Worm (Caenorhabditis elegans) whole organism, young adult: Measurements from ENCODE around the gene gei-8.
A peak's percentile ranks its signal among the peaks of the same experiment; 100 is the strongest.

Experiments used
- B0261.1 ChIP-seq: sonication (generic microtip); optimal IDR thresholded peaks from 2 replicates; lab custom pipeline; 2016; ENCODE audit warnings: mild to moderate bottlenecking, missing genetic modification characterization, moderate library complexity, missing compliant biosample characterization
- F37B4.10 ChIP-seq: fragments of 200-800 bp; sonication (Bioruptor generic); IDR thresholded peaks from 2 replicates; pipeline ENCODE4 v1.3.6; 2022; ENCODE audit warnings: missing genetic modification characterization, missing compliant biosample characterization
- F52B5.7 ChIP-seq: sonication (generic microtip); optimal IDR thresholded peaks from 2 replicates; lab custom pipeline; 2016; ENCODE audit warnings: mild to moderate bottlenecking, missing genetic modification characterization, missing compliant biosample characterization
- F55B11.4 ChIP-seq: sonication (generic microtip); optimal IDR thresholded peaks from 2 replicates; lab custom pipeline; 2016; ENCODE audit warnings: missing compliant biosample characterization, missing genetic modification characterization, borderline replicate concordance; ENCODE audit not compliant: insufficient read depth
- F57C9.4 ChIP-seq: sonication (generic microtip); optimal IDR thresholded peaks from 2 replicates; lab custom pipeline; 2017; ENCODE audit warnings: mild to moderate bottlenecking, missing genetic modification characterization, missing compliant biosample characterization
- T07F8.4 ChIP-seq: sonication (generic microtip); optimal IDR thresholded peaks from 2 replicates; lab custom pipeline; 2016; ENCODE audit warnings: mild to moderate bottlenecking, missing genetic modification characterization, moderate library complexity, missing compliant biosample characterization
- Y53G8AR.9 ChIP-seq: fragments of 200-800 bp; sonication (Bioruptor generic); conservative IDR thresholded peaks from 2 replicates; pipeline ENCODE4 v1.3.6; 2022; ENCODE audit warnings: missing genetic modification reagents, missing genetic modification characterization, missing compliant biosample characterization
- Y67H2A.10 ChIP-seq: fragments of 200-800 bp; sonication (Bioruptor generic); conservative IDR thresholded peaks from 2 replicates; pipeline ENCODE4 v1.3.6; 2022; ENCODE audit warnings: missing genetic modification reagents, missing genetic modification characterization, missing compliant biosample characterization
- ZK185.1 ChIP-seq: sonication (generic microtip); optimal IDR thresholded peaks from 2 replicates; lab custom pipeline; 2016; ENCODE audit warnings: mild to moderate bottlenecking, missing genetic modification characterization, missing compliant biosample characterization; ENCODE audit not compliant: poor library complexity, severe bottlenecking
- aptf-3 ChIP-seq: fragments of 200-800 bp; sonication (Bioruptor generic); IDR thresholded peaks from 2 replicates; pipeline ENCODE4 v1.3.6; 2022; ENCODE audit warnings: missing genetic modification characterization, missing compliant biosample characterization
- athp-1 ChIP-seq: sonication (generic microtip); optimal IDR thresholded peaks from 2 replicates; lab custom pipeline; 2017; ENCODE audit warnings: mild to moderate bottlenecking, missing genetic modification characterization, missing compliant biosample characterization
- bed-2 ChIP-seq: fragments of 200-800 bp; sonication (Bioruptor generic); IDR thresholded peaks from 2 replicates; pipeline ENCODE4 v1.3.6; 2022; ENCODE audit warnings: missing genetic modification reagents, missing genetic modification characterization, missing compliant biosample characterization
- cebp-2 ChIP-seq: fragments of 200-800 bp; sonication (Bioruptor generic); IDR thresholded peaks from 2 replicates; pipeline ENCODE4 v1.3.6; 2022; ENCODE audit warnings: missing genetic modification characterization, missing compliant biosample characterization
- ceh-27 ChIP-seq: fragments of 200-800 bp; sonication (Bioruptor generic); optimal IDR thresholded peaks from 2 replicates; lab custom pipeline; 2018; ENCODE audit warnings: mild to moderate bottlenecking, missing genetic modification characterization, moderate library complexity, missing compliant biosample characterization
- ceh-40 ChIP-seq: fragments of 200-800 bp; sonication (Bioruptor generic); IDR thresholded peaks from 2 replicates; pipeline ENCODE4 v1.3.6; 2022; ENCODE audit warnings: missing genetic modification characterization, missing compliant biosample characterization
- die-1 ChIP-seq: sonication (generic microtip); optimal IDR thresholded peaks from 2 replicates; lab custom pipeline; 2016; ENCODE audit warnings: missing genotype, mild to moderate bottlenecking, missing genetic modification characterization, missing compliant biosample characterization
- dox-1 ChIP-seq: fragments of 200-800 bp; sonication (Bioruptor generic); IDR thresholded peaks from 2 replicates; pipeline ENCODE4 v1.3.6; 2022; ENCODE audit warnings: missing genetic modification reagents, missing genetic modification characterization, missing compliant biosample characterization
- egl-44 ChIP-seq: fragments of 200-800 bp; sonication (Bioruptor generic); IDR thresholded peaks from 2 replicates; pipeline ENCODE4 v1.3.6; 2022; ENCODE audit warnings: missing genetic modification reagents, missing genetic modification characterization, missing compliant biosample characterization
- egrh-3 ChIP-seq: fragments of 200-800 bp; sonication (Bioruptor generic); IDR thresholded peaks from 2 replicates; pipeline ENCODE4 v1.3.6; 2022; ENCODE audit warnings: missing genetic modification reagents, missing genetic modification characterization, missing compliant biosample characterization
- ekl-4 ChIP-seq: fragments of 200-800 bp; sonication (Bioruptor generic); IDR thresholded peaks from 2 replicates; pipeline ENCODE4 v1.3.6; 2022; ENCODE audit warnings: missing genetic modification reagents, missing genetic modification characterization, missing compliant biosample characterization
- hsf-1 ChIP-seq: fragments of 200-800 bp; sonication (Bioruptor generic); IDR thresholded peaks from 2 replicates; pipeline ENCODE4 v1.3.6; 2022; ENCODE audit warnings: missing genetic modification reagents, missing genetic modification characterization, missing compliant biosample characterization
- let-526 ChIP-seq: fragments of 200-800 bp; sonication (Bioruptor generic); IDR thresholded peaks from 2 replicates; pipeline ENCODE4 v1.3.6; 2022; ENCODE audit warnings: missing genetic modification reagents, missing genetic modification characterization, missing compliant biosample characterization
- let-607 ChIP-seq, 2 experiments: fragments of 200-800 bp in 1 of 2; sonication (Bioruptor generic) in 1 of 2; sonication (generic microtip) in 1 of 2; optimal IDR thresholded peaks; 2 replicates each; lab custom pipeline; 2016 to 2018; ENCODE audit warnings: mild to moderate bottlenecking in 2 of 2, missing compliant biosample characterization in 2 of 2, missing genetic modification characterization in 2 of 2, moderate library complexity in 2 of 2, missing genotype in 1 of 2
- lin-35 ChIP-seq, 3 experiments: fragments of 150-350 bp in 2 of 3; sonication (generic microtip) in 1 of 3; optimal IDR thresholded peaks; 2 replicates each; lab custom pipeline; 2014 to 2018; ENCODE audit warnings: missing biosample characterization in 3 of 3, missing genetic modification characterization in 3 of 3, missing genetic modification reagents in 3 of 3
- lin-40 ChIP-seq: sonication (generic microtip); optimal IDR thresholded peaks from 2 replicates; lab custom pipeline; 2016; ENCODE audit warnings: missing genetic modification characterization, mild to moderate bottlenecking, missing compliant biosample characterization, missing genotype, missing genetic modification reagents
- lir-1 ChIP-seq: fragments of 200-800 bp; sonication (Bioruptor generic); conservative IDR thresholded peaks from 2 replicates; pipeline ENCODE4 v1.3.6; 2022; ENCODE audit warnings: missing genetic modification reagents, missing genetic modification characterization, missing compliant biosample characterization
- lsy-27 ChIP-seq: sonication (generic microtip); optimal IDR thresholded peaks from 2 replicates; lab custom pipeline; 2017; ENCODE audit warnings: missing genetic modification characterization, mild to moderate bottlenecking, missing compliant biosample characterization, antibody characterized with exemption, missing genotype, borderline replicate concordance; ENCODE audit not compliant: insufficient read depth
- madf-10 ChIP-seq: sonication (generic microtip); optimal IDR thresholded peaks from 2 replicates; lab custom pipeline; 2016; ENCODE audit warnings: mild to moderate bottlenecking, missing genetic modification characterization, missing compliant biosample characterization
- madf-3 ChIP-seq: fragments of 200-800 bp; sonication (Bioruptor generic); IDR thresholded peaks from 2 replicates; pipeline ENCODE4 v1.3.6; 2022; ENCODE audit warnings: missing genetic modification reagents, missing genetic modification characterization, missing compliant biosample characterization
- mcd-1 ChIP-seq: fragments of 200-800 bp; sonication (Bioruptor generic); IDR thresholded peaks from 2 replicates; pipeline ENCODE4 v1.3.6; 2022; ENCODE audit warnings: missing genetic modification reagents, missing genetic modification characterization, missing compliant biosample characterization
- nfya-2 ChIP-seq: fragments of 200-800 bp; sonication (Bioruptor generic); IDR thresholded peaks from 2 replicates; pipeline ENCODE4 v1.3.6; 2022; ENCODE audit warnings: missing genetic modification reagents, missing genetic modification characterization, missing compliant biosample characterization
- nfyb-1 ChIP-seq: fragments of 200-800 bp; sonication (Bioruptor generic); IDR thresholded peaks from 2 replicates; pipeline ENCODE4 v1.3.6; 2022; ENCODE audit warnings: missing genetic modification reagents, missing genetic modification characterization, missing compliant biosample characterization
- nhr-120 ChIP-seq: fragments of 200-800 bp; sonication (Bioruptor generic); IDR thresholded peaks from 2 replicates; pipeline ENCODE4 v1.3.6; 2022; ENCODE audit warnings: missing genetic modification characterization, missing compliant biosample characterization
- nhr-90 ChIP-seq: sonication (generic microtip); optimal IDR thresholded peaks from 2 replicates; lab custom pipeline; 2016; ENCODE audit warnings: missing genotype, mild to moderate bottlenecking, missing genetic modification characterization, missing compliant biosample characterization
- repo-1 ChIP-seq: sonication (generic microtip); optimal IDR thresholded peaks from 2 replicates; lab custom pipeline; 2017; ENCODE audit warnings: mild to moderate bottlenecking, missing genetic modification characterization, missing compliant biosample characterization
- rpc-1 ChIP-seq, 2 experiments: fragments of 150-350 bp in 1 of 2; sonication (generic microtip) in 1 of 2; optimal IDR thresholded peaks; 2 replicates each; lab custom pipeline; 2014 to 2018; ENCODE audit warnings: missing biosample characterization in 1 of 2, missing genetic modification characterization in 1 of 2, missing genetic modification reagents in 1 of 2, missing genotype in 1 of 2
- snpc-1.3 ChIP-seq: sonication (generic microtip); optimal IDR thresholded peaks from 2 replicates; lab custom pipeline; 2017; ENCODE audit warnings: missing genetic modification characterization, mild to moderate bottlenecking, missing compliant biosample characterization, antibody characterized with exemption, moderate library complexity, missing genotype, missing genetic modification reagents; ENCODE audit not compliant: insufficient read depth
- snpc-3.4 ChIP-seq: sonication (generic microtip); optimal IDR thresholded peaks from 2 replicates; lab custom pipeline; 2017; ENCODE audit warnings: missing genetic modification characterization, mild to moderate bottlenecking, missing compliant biosample characterization, antibody characterized with exemption, moderate library complexity, missing genotype, missing genetic modification reagents
- tbx-9 ChIP-seq: sonication (generic microtip); optimal IDR thresholded peaks from 2 replicates; lab custom pipeline; 2016; ENCODE audit warnings: borderline replicate concordance, missing genetic modification characterization, inconsistent platforms, missing compliant biosample characterization
- ztf-22 ChIP-seq: fragments of 200-800 bp; sonication (Bioruptor generic); optimal IDR thresholded peaks from 2 replicates; lab custom pipeline; 2018; ENCODE audit warnings: mild to moderate bottlenecking, missing genetic modification characterization, moderate library complexity, missing compliant biosample characterization
- ztf-26 ChIP-seq: sonication (generic microtip); optimal IDR thresholded peaks from 2 replicates; lab custom pipeline; 2017; ENCODE audit warnings: missing genetic modification characterization, missing compliant biosample characterization
- ztf-28 ChIP-seq: fragments of 200-800 bp; sonication (Bioruptor generic); IDR thresholded peaks from 2 replicates; pipeline ENCODE4 v1.3.6; 2022; ENCODE audit warnings: missing genetic modification reagents, missing genetic modification characterization, missing compliant biosample characterization
- ztf-6 ChIP-seq: fragments of 200-800 bp; sonication (Bioruptor generic); IDR thresholded peaks from 2 replicates; pipeline ENCODE4 v1.3.6; 2022; ENCODE audit warnings: missing genetic modification reagents, missing genetic modification characterization, missing compliant biosample characterization

The gei-8 gene

DNA sequence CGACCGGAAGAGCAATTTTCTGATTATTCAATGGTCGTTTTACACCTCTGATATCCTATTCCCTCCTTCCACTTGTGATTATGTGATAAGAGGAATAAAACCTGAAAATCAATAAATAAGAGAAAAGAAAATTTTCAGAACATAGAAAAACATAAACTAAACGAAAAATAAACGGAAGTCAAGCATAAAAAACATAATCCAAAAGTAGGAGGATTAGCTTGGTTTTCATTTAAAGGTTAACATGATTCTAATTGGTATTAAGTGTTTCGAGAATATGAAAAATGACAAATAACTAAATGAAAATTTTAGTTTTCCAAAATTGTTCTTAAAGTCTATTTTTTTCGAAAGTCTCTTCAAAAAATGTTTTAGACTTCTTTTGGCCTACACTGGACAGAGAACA, at the start of gene gei-8:
Gene gei-8, minus strand, starts transcription at position 101 of the 400 bp plus-strand sequence.
- TF ChIP-seq aptf-3 (no peak), bed-2 (no peak), F55B11.4 (tag; lab: Kevin White, UChicago) (no peak), ztf-22 (GFP tag; lab: Kevin White, UChicago) (no peak)

DNA sequence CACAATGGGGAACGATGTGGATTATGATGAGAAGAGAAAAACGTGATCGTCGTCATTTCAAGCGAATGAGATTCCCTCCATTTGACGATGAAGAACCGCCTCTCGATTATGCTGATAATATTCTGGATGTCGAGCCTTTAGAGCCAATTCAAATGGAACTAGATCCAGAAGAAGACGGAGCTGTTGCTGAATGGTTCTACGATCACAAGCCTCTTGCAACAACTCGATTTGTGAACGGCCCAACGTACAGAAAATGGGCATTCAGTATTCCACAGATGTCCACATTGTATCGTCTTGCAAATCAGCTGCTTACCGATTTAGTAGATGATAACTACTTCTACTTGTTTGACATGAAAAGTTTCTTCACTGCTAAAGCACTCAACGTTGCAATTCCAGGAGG, 43.7 kb upstream of the gei-8 start:
- TF ChIP-seq snpc-1.3 (tag; lab: Kevin White, UChicago) (no peak), F52B5.7 (tag; lab: Kevin White, UChicago) (no peak), snpc-3.4 (tag; lab: Kevin White, UChicago) (no peak), ztf-28 (GFP tag; lab: Robert Waterston, UW) (no peak), egl-44 (GFP tag; lab: Robert Waterston, UW) (no peak), Y67H2A.10 (GFP tag; lab: Robert Waterston, UW) (no peak), ZK185.1 (no peak), ekl-4 (GFP tag; lab: Robert Waterston, UW) (no peak), ztf-22 (GFP tag; lab: Kevin White, UChicago) (no peak), T07F8.4 (tag; lab: Kevin White, UChicago) (no peak), ztf-6 (GFP tag; lab: Robert Waterston, UW) (no peak), nfya-2 (GFP tag; lab: Robert Waterston, UW) (no peak), F37B4.10 (GFP tag; lab: Robert Waterston, UW) (no peak), ceh-27 (GFP tag; lab: Kevin White, UChicago) (no peak), madf-3 (GFP tag; lab: Robert Waterston, UW) (no peak), B0261.1 (no peak), hsf-1 (GFP tag; lab: Robert Waterston, UW) (no peak)

DNA sequence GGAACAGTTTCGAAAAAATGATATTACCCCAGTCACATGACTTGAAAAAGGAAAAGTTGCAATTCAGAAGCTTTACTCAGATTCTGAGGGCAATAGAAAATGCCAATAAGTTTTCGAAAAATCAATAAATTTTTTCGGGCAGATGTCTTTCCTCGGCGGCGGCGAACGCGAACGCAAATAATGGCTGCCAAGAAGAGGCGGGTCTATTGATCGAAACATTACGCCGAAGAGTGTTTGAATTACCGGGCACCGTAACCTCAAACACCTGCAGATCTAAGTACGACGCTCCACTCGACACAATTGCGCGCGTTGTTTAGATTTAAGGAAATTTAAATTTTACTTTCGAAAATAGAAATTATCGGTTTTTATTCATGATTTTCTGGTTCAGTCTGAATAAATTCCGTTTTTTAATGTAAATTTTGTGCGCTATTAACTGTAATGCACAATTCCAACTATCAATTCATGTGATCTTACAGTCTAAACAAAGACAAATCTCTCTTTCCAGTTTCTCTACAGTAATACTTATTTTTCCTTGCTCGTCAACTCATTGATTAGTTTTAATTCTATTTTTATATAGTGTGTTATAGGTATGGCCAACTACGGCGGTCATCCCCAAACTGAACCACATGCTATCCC, 42.9 kb upstream of the gei-8 start, which contains the start of gene prp-8:
Gene prp-8, plus strand, starts transcription at position 586 of the 636 bp plus-strand sequence.
- TF ChIP-seq egl-44 (GFP tag; lab: Robert Waterston, UW), result no peak
- no peak for TF ChIP-seq tbx-9 (tag; lab: Kevin White, UChicago)
- TF ChIP-seq let-526 (GFP tag; lab: Robert Waterston, UW), result no peak
- no peak for TF ChIP-seq nfya-2 (GFP tag; lab: Robert Waterston, UW)
- no peak for TF ChIP-seq F52B5.7 (tag; lab: Kevin White, UChicago)
- peak; percentile 20 to 30 for TF ChIP-seq let-607 (tag; optimal IDR thresholded peaks at IDR 0.05; lab: Kevin White, UChicago)
- peak; percentile 84 for TF ChIP-seq dox-1 (GFP tag; lab: Robert Waterston, UW)
- TF ChIP-seq ceh-40 (GFP tag; lab: Robert Waterston, UW), result 0 out of 2 replicates have a peak, but pooled peaks have one; percentile 5
- TF ChIP-seq lir-1 (GFP tag; lab: Robert Waterston, UW), result peak; percentile 67; the same call in 1 of the 2 replicates
- no peak for TF ChIP-seq repo-1 (tag; lab: Kevin White, UChicago)
- TF ChIP-seq lsy-27 (tag; lab: Kevin White, UChicago), result no peak
- TF ChIP-seq ztf-26 (tag; lab: Kevin White, UChicago), result peak; percentile 39
- TF ChIP-seq die-1 (tag; lab: Kevin White, UChicago), result no peak
- peak; percentile 88 for TF ChIP-seq nfyb-1 (GFP tag; lab: Robert Waterston, UW)
- TF ChIP-seq nhr-120 (GFP tag; lab: Robert Waterston, UW), result no peak
- TF ChIP-seq nhr-90 (tag; lab: Kevin White, UChicago), result no peak
- peak; percentile 76 for TF ChIP-seq mcd-1 (GFP tag; lab: Robert Waterston, UW)
- TF ChIP-seq madf-10 (tag; lab: Kevin White, UChicago), result peak; percentile 80
- TF ChIP-seq rpc-1 (optimal IDR thresholded peaks at IDR 0.05; lab: Kevin White, UChicago), result no peak
- no peak for TF ChIP-seq rpc-1 (tag; optimal IDR thresholded peaks at IDR 0.05; lab: Kevin White, UChicago)
- TF ChIP-seq cebp-2 (GFP tag; lab: Robert Waterston, UW), result no peak
- 0 out of 2 replicates have a peak, but pooled peaks have one; percentile 46 for TF ChIP-seq Y53G8AR.9 (GFP tag; lab: Robert Waterston, UW)
- no peak for TF ChIP-seq F55B11.4 (tag; lab: Kevin White, UChicago)
- TF ChIP-seq athp-1 (tag; lab: Kevin White, UChicago), result peak; percentile 71
- TF ChIP-seq F57C9.4, result no peak
- peak; percentile 76 for TF ChIP-seq lin-40 (tag; lab: Kevin White, UChicago)
- TF ChIP-seq egrh-3 (GFP tag; lab: Robert Waterston, UW), result peak; percentile 32; the same call in 1 of the 2 replicates
- TF ChIP-seq lin-35 (GFP tag; optimal IDR thresholded peaks at IDR 0.05; lab: Kevin White, UChicago), result peak in 1 of 3 experiments; percentile 89
